Worm (Caenorhabditis elegans) whole organism, L4 larva: Measurements from ENCODE around the gene F58B4.6.

ENCODE experiments used
- F37D6.2 ChIP-seq: sonication (generic microtip); optimal IDR thresholded peaks from 2 replicates; lab custom pipeline; 2016; ENCODE audit warnings: mild to moderate bottlenecking, missing genetic modification characterization, missing compliant biosample characterization
- F49E8.2 ChIP-seq: sonication (generic microtip); optimal IDR thresholded peaks from 2 replicates; lab custom pipeline; 2016; ENCODE audit warnings: missing compliant biosample characterization, mild to moderate bottlenecking, missing genetic modification characterization, borderline replicate concordance
- T20F7.1 ChIP-seq: fragments of 200-800 bp; sonication (Bioruptor generic); optimal IDR thresholded peaks from 2 replicates; lab custom pipeline; 2018; ENCODE audit warnings: mild to moderate bottlenecking, missing genetic modification characterization, missing compliant biosample characterization
- T26A8.4 ChIP-seq: fragments of 200-800 bp; sonication (Bioruptor generic); IDR thresholded peaks from 2 replicates; pipeline ENCODE4 v1.3.6; 2022; ENCODE audit warnings: missing genetic modification characterization, missing compliant biosample characterization
- ZK337.2 ChIP-seq: fragments of 200-800 bp; sonication (Bioruptor generic); IDR thresholded peaks from 2 replicates; pipeline ENCODE4 v1.3.6; 2022; ENCODE audit warnings: missing genetic modification reagents, missing genetic modification characterization, missing compliant biosample characterization
- aha-1 ChIP-seq: fragments of 150-350 bp; peaks from one replicate; lab custom pipeline; 2014; ENCODE audit warnings: missing biosample characterization, missing genetic modification characterization
- ama-1 ChIP-seq: fragments of 150-350 bp; optimal IDR thresholded peaks from 2 replicates; lab custom pipeline; 2014; ENCODE audit warnings: inconsistent platforms, mixed read lengths
- ceh-62 ChIP-seq: sonication (generic microtip); optimal IDR thresholded peaks from 2 replicates; lab custom pipeline; 2017; ENCODE audit warnings: missing biosample characterization, missing genetic modification characterization
- daf-16 ChIP-seq, 3 experiments: sonication (generic microtip); optimal IDR thresholded peaks; 2 replicates each; lab custom pipeline; 2016 to 2017; ENCODE audit warnings: missing genetic modification characterization in 3 of 3, missing genetic modification reagents in 3 of 3, mild to moderate bottlenecking in 2 of 3, missing compliant biosample characterization in 2 of 3, missing biosample characterization in 1 of 3, moderate library complexity in 1 of 3
- dmd-6 ChIP-seq: fragments of 200-800 bp; sonication (Bioruptor generic); IDR thresholded peaks from 2 replicates; pipeline ENCODE4 v1.3.6; 2022; ENCODE audit warnings: missing genetic modification reagents, missing genetic modification characterization, missing compliant biosample characterization
- dmd-8 ChIP-seq: fragments of 200-800 bp; sonication (Bioruptor generic); IDR thresholded peaks from 2 replicates; pipeline ENCODE4 v1.3.6; 2022; ENCODE audit warnings: missing genetic modification characterization, missing compliant biosample characterization
- dpl-1 ChIP-seq: fragments of 150-350 bp; optimal IDR thresholded peaks from 2 replicates; lab custom pipeline; 2014; ENCODE audit warnings: missing biosample characterization, missing genetic modification reagents, missing genetic modification characterization
- dve-1 ChIP-seq: sonication (generic microtip); optimal IDR thresholded peaks from 2 replicates; lab custom pipeline; 2017; ENCODE audit warnings: antibody characterized with exemption, mild to moderate bottlenecking, missing genetic modification characterization, missing compliant biosample characterization; ENCODE audit not compliant: insufficient read depth
- egl-27 ChIP-seq: sonication (generic microtip); optimal IDR thresholded peaks from 3 replicates; lab custom pipeline; 2017; ENCODE audit warnings: missing biosample characterization, missing genetic modification reagents, missing genetic modification characterization
- egl-43 ChIP-seq: fragments of 200-800 bp; sonication (Bioruptor generic); IDR thresholded peaks from 2 replicates; pipeline ENCODE4 v1.3.6; 2022; ENCODE audit warnings: missing genetic modification reagents, missing genetic modification characterization, missing compliant biosample characterization
- fkh-10 ChIP-seq: fragments of 150-350 bp; optimal IDR thresholded peaks from 2 replicates; lab custom pipeline; 2014; ENCODE audit warnings: missing biosample characterization, missing genetic modification reagents, missing genetic modification characterization
- hif-1 ChIP-seq, 2 experiments: sonication (generic microtip); optimal IDR thresholded peaks; 2 replicates each; lab custom pipeline; 2016 to 2017; ENCODE audit warnings: missing compliant biosample characterization in 2 of 2, missing genetic modification characterization in 2 of 2, missing genetic modification reagents in 2 of 2, missing genotype in 2 of 2, mild to moderate bottlenecking in 1 of 2
- hlh-30 ChIP-seq: sonication (generic microtip); optimal IDR thresholded peaks from 2 replicates; lab custom pipeline; 2017; ENCODE audit warnings: antibody characterized with exemption, mild to moderate bottlenecking, missing genetic modification characterization, missing compliant biosample characterization; ENCODE audit not compliant: insufficient read depth
- jun-1 ChIP-seq: fragments of 150-350 bp; optimal IDR thresholded peaks from 2 replicates; lab custom pipeline; 2014; ENCODE audit warnings: missing biosample characterization, missing genetic modification reagents, missing genetic modification characterization
- lin-15B ChIP-seq: fragments of 150-350 bp; sonication (generic microtip); optimal IDR thresholded peaks from 3 replicates; lab custom pipeline; 2014; ENCODE audit warnings: missing biosample characterization, missing genetic modification characterization
- lin-38 ChIP-seq: fragments of 200-800 bp; sonication (Bioruptor generic); IDR thresholded peaks from 2 replicates; pipeline ENCODE4 v1.3.6; 2022; ENCODE audit warnings: missing genetic modification reagents, missing genetic modification characterization, missing compliant biosample characterization
- lsy-2 ChIP-seq, 2 experiments: fragments of 150-350 bp in 1 of 2; sonication (generic microtip) in 1 of 2; optimal IDR thresholded peaks; 2 replicates each; lab custom pipeline; 2014 to 2017; ENCODE audit warnings: missing biosample characterization in 2 of 2, missing genetic modification characterization in 2 of 2
- mdt-29 ChIP-seq: fragments of 200-800 bp; sonication (Bioruptor generic); IDR thresholded peaks from 2 replicates; pipeline ENCODE4 v1.3.6; 2022; ENCODE audit warnings: missing genetic modification reagents, missing genetic modification characterization, missing compliant biosample characterization
- mep-1 ChIP-seq: fragments of 150-350 bp; sonication (generic microtip); optimal IDR thresholded peaks from 3 replicates; lab custom pipeline; 2014; ENCODE audit warnings: missing biosample characterization, missing genetic modification characterization
- mes-2 ChIP-seq: sonication (generic microtip); optimal IDR thresholded peaks from 2 replicates; lab custom pipeline; 2016; ENCODE audit warnings: missing genotype, mild to moderate bottlenecking, missing genetic modification characterization, missing compliant biosample characterization; ENCODE audit not compliant: poor library complexity, severe bottlenecking
- mxl-3 ChIP-seq: fragments of 200-800 bp; sonication (Bioruptor generic); optimal IDR thresholded peaks from 2 replicates; lab custom pipeline; 2018; ENCODE audit warnings: mild to moderate bottlenecking, missing genetic modification characterization, missing compliant biosample characterization
- nhr-11 ChIP-seq: fragments of 150-350 bp; optimal IDR thresholded peaks from 2 replicates; lab custom pipeline; 2014; ENCODE audit warnings: missing biosample characterization, missing genetic modification characterization
- nhr-237 ChIP-seq: sonication (generic microtip); optimal IDR thresholded peaks from 2 replicates; lab custom pipeline; 2017; ENCODE audit warnings: missing biosample characterization, missing genetic modification characterization
- nhr-42 ChIP-seq: fragments of 200-800 bp; sonication (Bioruptor generic); IDR thresholded peaks from 2 replicates; pipeline ENCODE4 v1.3.6; 2022; ENCODE audit warnings: missing genetic modification characterization, missing compliant biosample characterization
- nhr-48 ChIP-seq: sonication (generic microtip); optimal IDR thresholded peaks from 2 replicates; lab custom pipeline; 2016; ENCODE audit warnings: mild to moderate bottlenecking, missing genetic modification characterization, missing compliant biosample characterization
- nhr-6 ChIP-seq: fragments of 150-350 bp; optimal IDR thresholded peaks from 2 replicates; lab custom pipeline; 2014; ENCODE audit warnings: missing biosample characterization, missing genetic modification characterization
- nhr-76 ChIP-seq: fragments of 150-350 bp; optimal IDR thresholded peaks from 2 replicates; lab custom pipeline; 2014; ENCODE audit warnings: missing biosample characterization, missing genetic modification characterization
- pqm-1 ChIP-seq: sonication (generic microtip); optimal IDR thresholded peaks from 2 replicates; lab custom pipeline; 2017; ENCODE audit warnings: missing biosample characterization, missing genetic modification characterization
- saeg-2 ChIP-seq: fragments of 200-800 bp; sonication (Bioruptor generic); IDR thresholded peaks from 2 replicates; pipeline ENCODE4 v1.3.6; 2022; ENCODE audit warnings: missing genetic modification reagents, missing genetic modification characterization, missing compliant biosample characterization
- sdz-12 ChIP-seq: fragments of 200-800 bp; sonication (Bioruptor generic); optimal IDR thresholded peaks from 2 replicates; lab custom pipeline; 2018; ENCODE audit warnings: mild to moderate bottlenecking, missing genetic modification characterization, missing compliant biosample characterization
- set-16 ChIP-seq: fragments of 200-800 bp; sonication (Bioruptor generic); IDR thresholded peaks from 2 replicates; pipeline ENCODE4 v1.3.6; 2022; ENCODE audit warnings: missing genetic modification reagents, missing genetic modification characterization, missing compliant biosample characterization
- snpc-4 ChIP-seq: fragments of 150-350 bp; optimal IDR thresholded peaks from 2 replicates; lab custom pipeline; 2014; ENCODE audit warnings: missing biosample characterization, missing genetic modification characterization
- spr-1 ChIP-seq: sonication (generic microtip); optimal IDR thresholded peaks from 2 replicates; lab custom pipeline; 2016; ENCODE audit warnings: mild to moderate bottlenecking, missing genetic modification characterization, missing compliant biosample characterization
- tag-97 ChIP-seq: fragments of 200-800 bp; sonication (Bioruptor generic); IDR thresholded peaks from 2 replicates; pipeline ENCODE4 v1.3.6; 2022; ENCODE audit warnings: missing genetic modification characterization, missing compliant biosample characterization
- unc-130 ChIP-seq: sonication (generic microtip); optimal IDR thresholded peaks from 2 replicates; lab custom pipeline; 2016; ENCODE audit warnings: missing genetic modification reagents, missing genetic modification characterization, missing compliant biosample characterization
- unc-39 ChIP-seq: sonication (generic microtip); optimal IDR thresholded peaks from 2 replicates; lab custom pipeline; 2017; ENCODE audit warnings: missing biosample characterization, missing genetic modification characterization
- unc-62 ChIP-seq, 3 experiments: fragments of 150-350 bp in 1 of 3; sonication (generic microtip); optimal IDR thresholded peaks in 2 of 3; peaks in 1 of 3; 1 replicate in 1 of 3; 2 replicates in 2 of 3; lab custom pipeline; 2014 to 2017; ENCODE audit warnings: missing biosample characterization in 3 of 3, missing genetic modification characterization in 3 of 3, missing genetic modification reagents in 3 of 3, missing genotype in 1 of 3
- zfp-2 ChIP-seq: sonication (generic microtip); optimal IDR thresholded peaks from 2 replicates; lab custom pipeline; 2016; ENCODE audit warnings: mild to moderate bottlenecking, missing genetic modification characterization, missing compliant biosample characterization
- zip-11 ChIP-seq: fragments of 200-800 bp; sonication (Bioruptor generic); IDR thresholded peaks from 2 replicates; pipeline ENCODE4 v1.3.6; 2022; ENCODE audit warnings: missing genetic modification characterization, missing compliant biosample characterization
- ztf-7 ChIP-seq: fragments of 150-350 bp; optimal IDR thresholded peaks from 2 replicates; lab custom pipeline; 2014; ENCODE audit warnings: missing biosample characterization, missing genetic modification characterization

The F58B4.6 gene

DNA sequence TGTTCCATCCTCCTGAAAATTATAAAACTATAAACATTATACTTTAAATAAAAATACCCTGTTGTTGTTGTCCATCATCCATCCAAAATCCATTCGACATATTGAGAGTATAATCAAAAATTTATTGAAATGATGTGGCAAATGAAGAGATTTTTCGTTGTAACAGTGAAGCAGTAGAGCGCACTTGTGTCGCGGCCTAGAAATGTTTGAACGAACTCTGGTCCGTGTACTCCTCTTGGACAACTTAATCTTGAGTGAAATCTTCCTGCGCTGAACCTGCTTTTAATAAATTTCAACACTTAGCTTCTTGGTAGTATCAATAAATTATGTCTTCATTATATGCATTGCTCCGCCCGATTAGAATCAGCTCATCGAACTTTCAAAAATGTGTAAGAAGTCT lies 30.2 kb upstream of the F58B4.6 start, which contains the start of the genes F32D8.14 and F32D8.5 (continued):
- TF ChIP-seq nhr-6 (tag; lab: Kevin White, UChicago): peak; percentile 68
- TF ChIP-seq nhr-48 (tag; lab: Kevin White, UChicago): peak; percentile 67
- no peak for TF ChIP-seq nhr-76
- peak; percentile 98 for TF ChIP-seq mes-2 (tag; lab: Kevin White, UChicago)
- peak; percentile 89 for TF ChIP-seq aha-1
- peak; percentile 49 for TF ChIP-seq hlh-30 (tag; lab: Kevin White, UChicago)
- no peak for TF ChIP-seq set-16 (GFP tag; lab: Robert Waterston, UW)
- peak; percentile 30 for TF ChIP-seq nhr-11 (tag; lab: Kevin White, UChicago)
- TF ChIP-seq ceh-62 (tag; lab: Kevin White, UChicago): no peak
- TF ChIP-seq unc-130 (GFP tag; lab: Kevin White, UChicago): peak; percentile 83
- peak; percentile 56 for TF ChIP-seq ztf-7
- TF ChIP-seq egl-43: no peak
- no peak for TF ChIP-seq zip-11
- TF ChIP-seq daf-16 (GFP tag; optimal IDR thresholded peaks at IDR 0.05; lab: Kevin White, UChicago): no peak
- peak; percentile 27 for TF ChIP-seq daf-16 (tag; optimal IDR thresholded peaks at IDR 0.05; lab: Kevin White, UChicago)
- peak; percentile 1 for TF ChIP-seq pqm-1 (tag; lab: Kevin White, UChicago)
- peak; percentile 32 for TF ChIP-seq spr-1 (tag; lab: Kevin White, UChicago)
- TF ChIP-seq dmd-6 (GFP tag; lab: Robert Waterston, UW): peak; percentile 46
- TF ChIP-seq T20F7.1: peak; percentile 64
- peak; percentile 50 for TF ChIP-seq mxl-3
- TF ChIP-seq lin-15B: no peak
- peak; percentile 77 for TF ChIP-seq ZK337.2 (GFP tag; lab: Robert Waterston, UW)
- peak in 1 of 2 experiments; percentile 80 for TF ChIP-seq hif-1 (tag; optimal IDR thresholded peaks at IDR 0.05; lab: Kevin White, UChicago)
- TF ChIP-seq dpl-1: peak; percentile 83
- no peak for TF ChIP-seq unc-39 (tag; lab: Kevin White, UChicago)
- peak; percentile 76 for TF ChIP-seq mep-1 (tag; lab: Kevin White, UChicago)
- TF ChIP-seq lin-38: peak; percentile 94

ce11 chrV:10896295-10896694 lies 28.5 kb upstream of the F58B4.6 start, which contains the start of gene F32D8.13:
F32D8.13 (minus strand) TSS chrV:10896543.
- TF ChIP-seq daf-16 (GFP tag; optimal IDR thresholded peaks at IDR 0.05; lab: Kevin White, UChicago): no peak
- TF ChIP-seq daf-16 (tag; optimal IDR thresholded peaks at IDR 0.05; lab: Kevin White, UChicago): peak; percentile 13
- no peak for TF ChIP-seq tag-97 (GFP tag; lab: Robert Waterston, UW)
- TF ChIP-seq T26A8.4: peak; percentile 45
- peak; percentile 52 for TF ChIP-seq ama-1
- TF ChIP-seq pqm-1 (tag; lab: Kevin White, UChicago): no peak
- no peak for TF ChIP-seq mdt-29 (GFP tag; lab: Robert Waterston, UW)
- TF ChIP-seq lsy-2 (tag; optimal IDR thresholded peaks at IDR 0.05; lab: Kevin White, UChicago): peak in 1 of 2 experiments; percentile 31
- TF ChIP-seq dmd-8: no peak
- TF ChIP-seq fkh-10 (GFP tag; lab: Kevin White, UChicago): no peak
- no peak for TF ChIP-seq jun-1
- peak; percentile 28; the same call in 1 of the 2 replicates for TF ChIP-seq lin-38
- TF ChIP-seq nhr-237: no peak
- peak; percentile 58 for TF ChIP-seq aha-1
- 0 out of 2 replicates have a peak, but pooled peaks have one; percentile 6 for TF ChIP-seq nhr-42 (GFP tag; lab: Robert Waterston, UW)
- TF ChIP-seq snpc-4: no peak
- TF ChIP-seq F37D6.2 (tag; lab: Kevin White, UChicago): no peak

ce11 chrV:10896706-10897105 lies 28.1 kb upstream of the F58B4.6 start:
- TF ChIP-seq T20F7.1: no peak
- no peak for TF ChIP-seq dmd-8
- TF ChIP-seq unc-62 (GFP tag; optimal IDR thresholded peaks at IDR 0.05 in 1 of 2; lab: Kevin White, UChicago): no peak
- TF ChIP-seq unc-62 (tag; optimal IDR thresholded peaks at IDR 0.05; lab: Kevin White, UChicago): no peak
- TF ChIP-seq fkh-10 (GFP tag; lab: Kevin White, UChicago): no peak
- TF ChIP-seq sdz-12 (GFP tag; lab: Kevin White, UChicago): no peak
- no peak for TF ChIP-seq egl-27 (tag; lab: Kevin White, UChicago)
- TF ChIP-seq nhr-11 (tag; lab: Kevin White, UChicago): no peak
- TF ChIP-seq zfp-2: no peak
- TF ChIP-seq egl-43: no peak
- no peak for TF ChIP-seq nhr-42 (GFP tag; lab: Robert Waterston, UW)
- no peak for TF ChIP-seq F49E8.2 (tag; lab: Kevin White, UChicago)
- no peak for TF ChIP-seq saeg-2
- TF ChIP-seq dve-1 (tag; lab: Kevin White, UChicago): no peak
